In genomic region chr3R:31724580-31725320, dm6 we compare ENCODE assay signal across 7 fruit fly cellular contexts.
TF ChIP-seq lines count a peak whose summit lies in the region.

No protein-coding gene starts in this region.

- TF ChIP-seq CTCF in whole organism, embryonic (GFP tag; optimal IDR thresholded peaks at IDR 0.05; lab: Kevin White, UChicago) = no peak

TF ChIP-seq in Kc167, 6 proteins besides CTCF, POLR2A, EP300 and RAD21:
- TF ChIP-seq psq (optimal IDR thresholded peaks at IDR 0.05; lab: Kevin White, UChicago) = no peak
- no peak for TF ChIP-seq ttk (optimal IDR thresholded peaks at IDR 0.05; lab: Kevin White, UChicago)
- TF ChIP-seq Myc (optimal IDR thresholded peaks at IDR 0.05; lab: Kevin White, UChicago) = no peak
- TF ChIP-seq insv (optimal IDR thresholded peaks at IDR 0.05; lab: Kevin White, UChicago) = peak; percentile 12
- TF ChIP-seq h (optimal IDR thresholded peaks at IDR 0.05; lab: Kevin White, UChicago) = no peak
- no peak for TF ChIP-seq Sin3A (optimal IDR thresholded peaks at IDR 0.05; lab: Kevin White, UChicago)

TF ChIP-seq in whole organism, 6 proteins besides CTCF, POLR2A, EP300 and RAD21:
- TF ChIP-seq pan (optimal IDR thresholded peaks at IDR 0.05; lab: Kevin White, UChicago) = no peak
- peak; percentile 91 for TF ChIP-seq Dll (optimal IDR thresholded peaks at IDR 0.05; lab: Kevin White, UChicago)
- TF ChIP-seq psq (optimal IDR thresholded peaks at IDR 0.05; lab: Kevin White, UChicago) = no peak
- peak in 1 of 2 experiments; percentile 52 for TF ChIP-seq EcR (GFP tag; optimal IDR thresholded peaks at IDR 0.05; lab: Kevin White, UChicago)
- TF ChIP-seq usp (GFP tag; optimal IDR thresholded peaks at IDR 0.05; lab: Kevin White, UChicago) = no peak
- no peak for TF ChIP-seq CG8478 (optimal IDR thresholded peaks at IDR 0.05; lab: Kevin White, UChicago)

TF ChIP-seq in whole organism, adult, 20 proteins besides CTCF, POLR2A, EP300 and RAD21:
- TF ChIP-seq tj (GFP tag; optimal IDR thresholded peaks at IDR 0.05; lab: Kevin White, UChicago) (peak; percentile 73), cnc (optimal IDR thresholded peaks at IDR 0.05; lab: Kevin White, UChicago) (no peak), bab1 (GFP tag; optimal IDR thresholded peaks at IDR 0.05; lab: Kevin White, UChicago) (peak; percentile 37), pad (GFP tag; optimal IDR thresholded peaks at IDR 0.05; lab: Kevin White, UChicago) (peak; percentile 36), cic (GFP tag; optimal IDR thresholded peaks at IDR 0.05; lab: Kevin White, UChicago) (no peak), Crg-1 (GFP tag; optimal IDR thresholded peaks at IDR 0.05; lab: Kevin White, UChicago) (no peak), Mnt (GFP tag; optimal IDR thresholded peaks at IDR 0.05; lab: Kevin White, UChicago) (no peak)

TF ChIP-seq in whole organism, embryonic, 481 proteins besides CTCF, POLR2A, EP300 and RAD21 (continues in another document):
- TF ChIP-seq cg (GFP tag; optimal IDR thresholded peaks at IDR 0.05; lab: Kevin White, UChicago) = peak; percentile 89
- TF ChIP-seq CG6689 (GFP tag; IDR thresholded peaks at IDR 0.05; lab: Robert Waterston, UW) = peak; percentile 23; the same call in 1 of the 2 replicates
- TF ChIP-seq nom (GFP tag; optimal IDR thresholded peaks at IDR 0.05; lab: Kevin White, UChicago) = peak; percentile 78
- TF ChIP-seq CG32532 (GFP tag; IDR thresholded peaks at IDR 0.05; lab: Robert Waterston, UW) = 0 out of 2 replicates have a peak, but pooled peaks have one; percentile 41
- TF ChIP-seq unc-4 (GFP tag; IDR thresholded peaks at IDR 0.05; lab: Robert Waterston, UW; ENCODE audit: partially characterized antibody) = 0 out of 2 replicates have a peak, but pooled peaks have one; percentile 16
- 0 out of 3 replicates have a peak, but pooled peaks have one; percentile 23 for TF ChIP-seq dysf (GFP tag; IDR thresholded peaks at IDR 0.05; lab: Robert Waterston, UW)
- TF ChIP-seq slou (GFP tag; optimal IDR thresholded peaks at IDR 0.05; lab: Kevin White, UChicago) = no peak
- 0 out of 2 replicates have a peak, but pooled peaks have one; percentile 11 for TF ChIP-seq Atf6 (GFP tag; IDR thresholded peaks at IDR 0.05; lab: Robert Waterston, UW)
- TF ChIP-seq MBD-R2 (GFP tag; IDR thresholded peaks at IDR 0.05; lab: Robert Waterston, UW) = no peak
- TF ChIP-seq CG12071 (GFP tag; optimal IDR thresholded peaks at IDR 0.05; lab: Kevin White, UChicago) = peak; percentile 19
- peak; percentile 90 for TF ChIP-seq CG17385 (GFP tag; optimal IDR thresholded peaks at IDR 0.05; lab: Kevin White, UChicago)
- peak; percentile 59 for TF ChIP-seq CG12769 (tag; optimal IDR thresholded peaks at IDR 0.05; lab: Kevin White, UChicago)
- TF ChIP-seq CG4730 (GFP tag; IDR thresholded peaks at IDR 0.05; lab: Robert Waterston, UW) = no peak
- peak in 1 of 2 experiments; percentile 8 for TF ChIP-seq dpn (GFP tag; optimal IDR thresholded peaks at IDR 0.05; lab: Kevin White, UChicago)
- peak; percentile 63; the same call in 1 of the 4 replicates for TF ChIP-seq chinmo (GFP tag; IDR thresholded peaks at IDR 0.05; lab: Robert Waterston, UW; ENCODE audit: partially characterized antibody)
- TF ChIP-seq CG34376 (GFP tag; optimal IDR thresholded peaks at IDR 0.05; lab: Kevin White, UChicago) = peak; percentile 30

TF ChIP-seq in whole organism, prepupa, 60 proteins besides CTCF, POLR2A, EP300 and RAD21 (continues in another document):
- TF ChIP-seq cyc (GFP tag; optimal IDR thresholded peaks at IDR 0.05; lab: Kevin White, UChicago) (no peak), fkh (GFP tag; optimal IDR thresholded peaks at IDR 0.05; lab: Kevin White, UChicago) (no peak), CG4318 (GFP tag; optimal IDR thresholded peaks at IDR 0.05; lab: Kevin White, UChicago) (no peak), CG34406 (GFP tag; optimal IDR thresholded peaks at IDR 0.05; lab: Kevin White, UChicago) (no peak), eg (GFP tag; IDR thresholded peaks at IDR 0.05; lab: Robert Waterston, UW) (peak; percentile 41; the same call in 1 of the 3 replicates), CG3919 (GFP tag; optimal IDR thresholded peaks at IDR 0.05; lab: Kevin White, UChicago) (peak; percentile 42), CG11294 (GFP tag; IDR thresholded peaks at IDR 0.05; lab: Robert Waterston, UW) (no peak), CG15336 (GFP tag; IDR thresholded peaks at IDR 0.05; lab: Robert Waterston, UW) (peak; percentile 4; the same call in 1 of the 2 replicates), lz (GFP tag; optimal IDR thresholded peaks at IDR 0.05; lab: Kevin White, UChicago) (no peak), topi (GFP tag; optimal IDR thresholded peaks at IDR 0.05; lab: Kevin White, UChicago) (peak; percentile 6), OdsH (GFP tag; optimal IDR thresholded peaks at IDR 0.05; lab: Kevin White, UChicago) (peak; percentile 29), Hr39 (GFP tag; optimal IDR thresholded peaks at IDR 0.05; lab: Kevin White, UChicago) (no peak), dac (GFP tag; optimal IDR thresholded peaks at IDR 0.05; lab: Kevin White, UChicago) (no peak), CG1621 (tag; optimal IDR thresholded peaks at IDR 0.05; lab: Kevin White, UChicago) (no peak), Sox15 (GFP tag; optimal IDR thresholded peaks at IDR 0.05; lab: Kevin White, UChicago) (peak; percentile 21), Ets21C (GFP tag; optimal IDR thresholded peaks at IDR 0.05; lab: Kevin White, UChicago) (no peak), CG6163 (GFP tag; IDR thresholded peaks at IDR 0.05; lab: Robert Waterston, UW) (peak; percentile 61; the same call in 2 of the 3 replicates), CG10631 (GFP tag; optimal IDR thresholded peaks at IDR 0.05; lab: Kevin White, UChicago) (peak; percentile 8), CG31627 (GFP tag; optimal IDR thresholded peaks at IDR 0.05; lab: Kevin White, UChicago) (no peak)

TF ChIP-seq in whole organism, pupa, 21 proteins besides CTCF, POLR2A, EP300 and RAD21:
- TF ChIP-seq gl (tag; optimal IDR thresholded peaks at IDR 0.05; lab: Kevin White, UChicago) = no peak
- TF ChIP-seq CG9948 (tag; optimal IDR thresholded peaks at IDR 0.05; lab: Kevin White, UChicago) = peak; percentile 13
- peak; percentile 40 for TF ChIP-seq CG12605 (GFP tag; IDR thresholded peaks at IDR 0.05; lab: Robert Waterston, UW)
- peak; percentile 63; the same call in 1 of the 3 replicates for TF ChIP-seq fd96Ca (GFP tag; IDR thresholded peaks at IDR 0.05; lab: Robert Waterston, UW)
- peak; percentile 34 for TF ChIP-seq Snoo (tag; optimal IDR thresholded peaks at IDR 0.05; lab: Kevin White, UChicago)
- TF ChIP-seq CG10348 (GFP tag; IDR thresholded peaks at IDR 0.05; lab: Robert Waterston, UW) = no peak
- no peak for TF ChIP-seq CG15710 (tag; optimal IDR thresholded peaks at IDR 0.05; lab: Kevin White, UChicago)
- peak; percentile 10 for TF ChIP-seq CG8159 (tag; optimal IDR thresholded peaks at IDR 0.05; lab: Kevin White, UChicago)
- peak; percentile 52; the same call in 1 of the 2 replicates for TF ChIP-seq Ets98B (GFP tag; IDR thresholded peaks at IDR 0.05; lab: Robert Waterston, UW)
- TF ChIP-seq CG8301 (tag; optimal IDR thresholded peaks at IDR 0.05; lab: Kevin White, UChicago) = no peak
- TF ChIP-seq CG13204 (GFP tag; optimal IDR thresholded peaks at IDR 0.05; lab: Kevin White, UChicago) = peak; percentile 64
- TF ChIP-seq CG32121 (GFP tag; IDR thresholded peaks at IDR 0.05; lab: Robert Waterston, UW) = peak; percentile 39
- no peak for TF ChIP-seq D1 (tag; optimal IDR thresholded peaks at IDR 0.05; lab: Kevin White, UChicago)
- TF ChIP-seq CG4496 (GFP tag; IDR thresholded peaks at IDR 0.05; lab: Robert Waterston, UW) = peak; percentile 79
- peak; percentile 81 for TF ChIP-seq EcR (GFP tag; optimal IDR thresholded peaks at IDR 0.05; lab: Kevin White, UChicago)

TF ChIP-seq in whole organism, wandering third instar larva, 38 proteins besides CTCF, POLR2A, EP300 and RAD21 (continues in another document):
- TF ChIP-seq tai (GFP tag; optimal IDR thresholded peaks at IDR 0.05; lab: Kevin White, UChicago) (no peak), CG9705 (GFP tag; optimal IDR thresholded peaks at IDR 0.05; lab: Kevin White, UChicago) (no peak), br (GFP tag; optimal IDR thresholded peaks at IDR 0.05; lab: Kevin White, UChicago) (peak; percentile 16), Hnf4 (GFP tag; optimal IDR thresholded peaks at IDR 0.05; lab: Kevin White, UChicago) (no peak), brk (GFP tag; optimal IDR thresholded peaks at IDR 0.05; lab: Kevin White, UChicago) (no peak), N (GFP tag; optimal IDR thresholded peaks at IDR 0.05; lab: Kevin White, UChicago) (no peak), Vsx2 (GFP tag; optimal IDR thresholded peaks at IDR 0.05; lab: Kevin White, UChicago; ENCODE audit: partially characterized antibody) (no peak), foxo (GFP tag; optimal IDR thresholded peaks at IDR 0.05; lab: Kevin White, UChicago) (peak in 1 of 2 experiments; percentile 24), Myc (optimal IDR thresholded peaks at IDR 0.05; lab: Kevin White, UChicago) (no peak), dsf (GFP tag; optimal IDR thresholded peaks at IDR 0.05; lab: Kevin White, UChicago; ENCODE audit: borderline replicate concordance) (no peak), sage (GFP tag; optimal IDR thresholded peaks at IDR 0.05; lab: Kevin White, UChicago) (no peak), lola (GFP tag; optimal IDR thresholded peaks at IDR 0.05; lab: Kevin White, UChicago) (no peak), psq (GFP tag; optimal IDR thresholded peaks at IDR 0.05; lab: Kevin White, UChicago) (no peak), CG32264 (GFP tag; optimal IDR thresholded peaks at IDR 0.05; lab: Kevin White, UChicago) (no peak), Sp1 (GFP tag; optimal IDR thresholded peaks at IDR 0.05; lab: Kevin White, UChicago) (peak; percentile 23), Dif (GFP tag; optimal IDR thresholded peaks at IDR 0.05; lab: Kevin White, UChicago; ENCODE audit: partially characterized antibody) (peak; percentile 65), dmrt93B (GFP tag; optimal IDR thresholded peaks at IDR 0.05; lab: Kevin White, UChicago) (no peak), Rel (GFP tag; optimal IDR thresholded peaks at IDR 0.05; lab: Kevin White, UChicago) (no peak), Rel (tag; optimal IDR thresholded peaks at IDR 0.05; lab: Kevin White, UChicago) (peak; percentile 36), HLH106 (tag; optimal IDR thresholded peaks at IDR 0.05; lab: Kevin White, UChicago) (no peak), jim (GFP tag; optimal IDR thresholded peaks at IDR 0.05; lab: Kevin White, UChicago) (peak; percentile 16), CrebA (GFP tag; optimal IDR thresholded peaks at IDR 0.05; lab: Kevin White, UChicago; ENCODE audit: borderline replicate concordance) (peak; percentile 60), Dfd (GFP tag; optimal IDR thresholded peaks at IDR 0.05; lab: Kevin White, UChicago) (no peak), Hr83 (GFP tag; optimal IDR thresholded peaks at IDR 0.05; lab: Kevin White, UChicago; ENCODE audit: poor library complexity, severe bottlenecking) (no peak), woc (GFP tag; optimal IDR thresholded peaks at IDR 0.05; lab: Kevin White, UChicago) (peak; percentile 13), Hr78 (GFP tag; optimal IDR thresholded peaks at IDR 0.05; lab: Kevin White, UChicago) (no peak), pan (optimal IDR thresholded peaks at IDR 0.05; lab: Kevin White, UChicago) (no peak), Mio (GFP tag; optimal IDR thresholded peaks at IDR 0.05; lab: Kevin White, UChicago) (no peak), OdsH (GFP tag; optimal IDR thresholded peaks at IDR 0.05; lab: Kevin White, UChicago) (no peak)
